Fruit fly (Drosophila melanogaster) S2 (cell line): ENCODE results near the gene CG12948.

Source experiments
- CG8478 ChIP-seq: fragments of >200 bp; optimal IDR thresholded peaks from 2 replicates; lab custom pipeline; 2018
- CTCF ChIP-seq, 2 experiments: fragments of >200 bp; optimal IDR thresholded peaks; 2 replicates each; lab custom pipeline; 2018

DNA sequence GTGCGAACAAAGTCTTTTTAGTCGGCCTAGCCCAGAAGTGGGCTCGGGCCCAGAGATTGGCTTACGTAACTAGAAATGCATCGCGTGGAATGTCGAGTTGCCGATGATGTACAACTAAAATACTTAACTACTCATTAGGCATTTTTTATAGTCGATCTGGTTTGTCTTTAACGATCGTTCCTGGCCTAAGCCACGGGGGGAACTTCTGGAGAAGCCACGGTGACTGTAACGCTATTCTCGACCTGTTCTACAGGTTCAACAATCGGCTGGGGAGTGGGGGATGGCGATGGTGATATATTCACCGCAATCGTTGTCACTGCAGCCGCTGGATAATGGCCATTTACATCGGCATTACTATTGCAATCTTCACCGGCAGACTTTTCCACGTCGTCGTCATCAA lies 1.3 kb downstream of the CG12948 start, which contains the start of gene CG34409:
- TF ChIP-seq CTCF (optimal IDR thresholded peaks at IDR 0.05; lab: Kevin White, UChicago): no peak
- no peak for TF ChIP-seq CG8478 (lab: Kevin White, UChicago)
